Worm (Caenorhabditis elegans): ENCODE data around the gene pos-1.

ce11 chrV:8450690-8451089 is 36.8 kb downstream of the pos-1 start:
- no peak for TF ChIP-seq elt-2 (tag; optimal IDR thresholded peaks at IDR 0.05)
- no peak for TF ChIP-seq elt-1 (tag; optimal IDR thresholded peaks at IDR 0.05)
- TF ChIP-seq sea-2 (GFP tag; optimal IDR thresholded peaks at IDR 0.05), result no peak
- TF ChIP-seq nhr-25 (tag; optimal IDR thresholded peaks at IDR 0.05), result no peak
- no peak for TF ChIP-seq elt-3 (tag; optimal IDR thresholded peaks at IDR 0.05)
- no peak for TF ChIP-seq nhr-12 (tag; optimal IDR thresholded peaks at IDR 0.05)
- no peak for TF ChIP-seq egl-27 (tag; optimal IDR thresholded peaks at IDR 0.05)

Data from whole organism, L3 larva.